Worm (Caenorhabditis elegans) whole organism, L1 larva: ENCODE measurements around the gene fip-4.

Source experiments
- ceh-82 ChIP-seq, 3 experiments: fragments of 150-350 bp in 1 of 3; sonication (generic microtip) in 2 of 3; optimal IDR thresholded peaks; 2 replicates each; lab custom pipeline; 2014 to 2017; ENCODE audit warnings: missing biosample characterization in 3 of 3, missing genetic modification characterization in 3 of 3
- dpl-1 ChIP-seq, 3 experiments: fragments of 150-350 bp in 2 of 3; sonication (generic microtip) in 1 of 3; optimal IDR thresholded peaks; 2 replicates each; lab custom pipeline; 2014 to 2017; ENCODE audit warnings: missing biosample characterization in 3 of 3, missing genetic modification characterization in 3 of 3, missing genetic modification reagents in 3 of 3
- fkh-10 ChIP-seq: sonication (generic microtip); optimal IDR thresholded peaks from 2 replicates; lab custom pipeline; 2017; ENCODE audit warnings: missing biosample characterization, missing genetic modification reagents, missing genetic modification characterization
- lin-13 ChIP-seq: fragments of 150-350 bp; optimal IDR thresholded peaks from 2 replicates; lab custom pipeline; 2014; ENCODE audit warnings: missing biosample characterization, missing genetic modification reagents, missing genetic modification characterization
- lin-14 ChIP-seq: fragments of 200-800 bp; sonication (Bioruptor generic); optimal IDR thresholded peaks from 2 replicates; lab custom pipeline; 2018; ENCODE audit warnings: mild to moderate bottlenecking, missing genetic modification characterization, moderate library complexity, missing compliant biosample characterization
- nhr-19 ChIP-seq: fragments of 200-800 bp; sonication (Bioruptor generic); conservative IDR thresholded peaks from 2 replicates; pipeline ENCODE4 v1.3.6; 2022; ENCODE audit warnings: missing genetic modification characterization, missing compliant biosample characterization
- nhr-76 ChIP-seq: sonication (generic microtip); optimal IDR thresholded peaks from 2 replicates; lab custom pipeline; 2017; ENCODE audit warnings: missing biosample characterization, missing genetic modification characterization
- nhr-77 ChIP-seq: fragments of 150-350 bp; optimal IDR thresholded peaks from 2 replicates; lab custom pipeline; 2014; ENCODE audit warnings: missing biosample characterization, missing genetic modification characterization
- nhr-90 ChIP-seq: sonication (generic microtip); optimal IDR thresholded peaks from 2 replicates; lab custom pipeline; 2016; ENCODE audit warnings: mild to moderate bottlenecking, missing genetic modification characterization, missing compliant biosample characterization; ENCODE audit not compliant: poor library complexity
- sptf-1 ChIP-seq: fragments of 150-350 bp; optimal IDR thresholded peaks from 2 replicates; lab custom pipeline; 2014; ENCODE audit warnings: missing biosample characterization, missing genetic modification characterization
- unc-130 ChIP-seq: fragments of 150-350 bp; optimal IDR thresholded peaks from 2 replicates; lab custom pipeline; 2017; ENCODE audit warnings: missing biosample characterization, missing genetic modification characterization, inconsistent platforms
- unc-62 ChIP-seq: fragments of 150-350 bp; optimal IDR thresholded peaks from 2 replicates; lab custom pipeline; 2014; ENCODE audit warnings: missing biosample characterization, missing genetic modification reagents, missing genetic modification characterization

DNA sequence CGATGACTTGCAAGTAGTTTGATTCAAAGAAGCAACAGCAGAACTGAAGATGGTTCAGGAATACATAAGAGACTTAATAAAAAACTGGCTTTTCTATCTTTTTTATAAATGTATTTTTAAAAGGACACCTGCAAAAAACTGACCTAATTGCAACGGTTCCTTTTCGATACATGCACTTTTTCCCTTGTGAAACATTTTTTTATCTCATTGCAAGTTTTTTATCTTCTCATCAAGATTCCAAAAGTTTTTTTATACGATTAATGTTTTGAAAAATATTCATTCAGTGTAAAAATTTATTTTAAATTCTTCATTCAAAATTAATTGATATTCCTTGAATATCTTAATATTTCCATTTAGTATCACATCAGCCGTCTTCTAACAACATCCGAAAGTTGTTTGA lies 24.5 kb upstream of the fip-4 start, which contains the start of gene oac-29:
- no peak for TF ChIP-seq unc-62 (GFP tag; lab: Kevin White, UChicago)
- TF ChIP-seq fkh-10 (GFP tag; lab: Kevin White, UChicago) = no peak
- no peak for TF ChIP-seq unc-130
- TF ChIP-seq nhr-76 (tag; lab: Kevin White, UChicago) = no peak
- TF ChIP-seq dpl-1 (GFP tag; optimal IDR thresholded peaks at IDR 0.05; lab: Kevin White, UChicago) = no peak
- no peak for TF ChIP-seq ceh-82 (tag; optimal IDR thresholded peaks at IDR 0.05; lab: Kevin White, UChicago)
- no peak for TF ChIP-seq nhr-19 (GFP tag; lab: Robert Waterston, UW)
- TF ChIP-seq lin-14 (GFP tag; lab: Kevin White, UChicago) = no peak
- TF ChIP-seq sptf-1 (tag; lab: Kevin White, UChicago) = no peak
- TF ChIP-seq lin-13 (GFP tag; lab: Kevin White, UChicago) = no peak
- no peak for TF ChIP-seq nhr-77 (tag; lab: Kevin White, UChicago)
- no peak for TF ChIP-seq nhr-90 (tag; lab: Kevin White, UChicago)
